Fruit fly (Drosophila melanogaster): ENCODE measurements around the gene btl.

The btl gene

dm6 chr3L:14111411-14111810 is 35.8 kb downstream of the btl start (continued):
- peak; percentile 70; the same call in 1 of the 2 replicates for TF ChIP-seq wdn (GFP tag; IDR thresholded peaks at IDR 0.05)
- no peak for TF ChIP-seq CG15479 (GFP tag; optimal IDR thresholded peaks at IDR 0.05)
- peak; percentile 87 for TF ChIP-seq HmgZ (tag; optimal IDR thresholded peaks at IDR 0.05)
- TF ChIP-seq Blimp-1 (GFP tag; optimal IDR thresholded peaks at IDR 0.05): peak; percentile 54
- peak; percentile 81 for TF ChIP-seq Rx (GFP tag; IDR thresholded peaks at IDR 0.05)
- TF ChIP-seq CG12071 (GFP tag; optimal IDR thresholded peaks at IDR 0.05): no peak
- peak; percentile 81 for TF ChIP-seq CG14441 (GFP tag; IDR thresholded peaks at IDR 0.05)
- TF ChIP-seq pan (optimal IDR thresholded peaks at IDR 0.05): no peak
- TF ChIP-seq pan (GFP tag; optimal IDR thresholded peaks at IDR 0.05 in 1 of 2, IDR thresholded peaks at IDR 0.05 in 1 of 2): peak in 1 of 2 experiments; percentile 65
- TF ChIP-seq Mes4 (GFP tag; optimal IDR thresholded peaks at IDR 0.05): peak; percentile 82
- TF ChIP-seq CG11504 (tag; optimal IDR thresholded peaks at IDR 0.05): peak; percentile 64
- peak; percentile 87 for TF ChIP-seq CG11085 (GFP tag; IDR thresholded peaks at IDR 0.05)
- no peak for TF ChIP-seq tll (GFP tag; optimal IDR thresholded peaks at IDR 0.05)
- peak; percentile 69 for TF ChIP-seq CG4617 (GFP tag; optimal IDR thresholded peaks at IDR 0.05; ENCODE audit: borderline replicate concordance)
- peak; percentile 53; the same call in 2 of the 3 replicates for TF ChIP-seq otp (GFP tag; IDR thresholded peaks at IDR 0.05)
- peak; percentile 59 for TF ChIP-seq CG18764 (GFP tag; optimal IDR thresholded peaks at IDR 0.05)
- no peak for TF ChIP-seq CG32767 (GFP tag; IDR thresholded peaks at IDR 0.05)
- no peak for TF ChIP-seq CG5180 (GFP tag; optimal IDR thresholded peaks at IDR 0.05)
- peak; percentile 17 for TF ChIP-seq D19B (GFP tag; optimal IDR thresholded peaks at IDR 0.05)
- peak; percentile 49 for TF ChIP-seq CG3407 (GFP tag; optimal IDR thresholded peaks at IDR 0.05)
- TF ChIP-seq Med (GFP tag): peak; percentile 98
- TF ChIP-seq slp2 (GFP tag; optimal IDR thresholded peaks at IDR 0.05): peak; percentile 78
- TF ChIP-seq sd (tag; optimal IDR thresholded peaks at IDR 0.05): no peak
- TF ChIP-seq CG8089 (GFP tag; optimal IDR thresholded peaks at IDR 0.05): peak; percentile 86
- TF ChIP-seq eyg (GFP tag; optimal IDR thresholded peaks at IDR 0.05): peak; percentile 65
- peak; percentile 15 for TF ChIP-seq ac (GFP tag; optimal IDR thresholded peaks at IDR 0.05)
- TF ChIP-seq Hr78 (GFP tag; optimal IDR thresholded peaks at IDR 0.05): no peak
- peak; percentile 69 for TF ChIP-seq CG10209 (GFP tag; optimal IDR thresholded peaks at IDR 0.05)
- TF ChIP-seq CoRest (tag; optimal IDR thresholded peaks at IDR 0.05): peak; percentile 84
- TF ChIP-seq unc-4 (GFP tag; IDR thresholded peaks at IDR 0.05; ENCODE audit: partially characterized antibody): no peak
- peak; percentile 61; the same call in 1 of the 3 replicates for TF ChIP-seq jigr1 (GFP tag; IDR thresholded peaks at IDR 0.05)
- TF ChIP-seq gt (GFP tag; IDR thresholded peaks at IDR 0.05): no peak; the same call in 1 of the 2 replicates
- TF ChIP-seq Side (GFP tag; optimal IDR thresholded peaks at IDR 0.05): peak; percentile 78
- TF ChIP-seq tx (GFP tag; optimal IDR thresholded peaks at IDR 0.05): peak; percentile 66
- peak; percentile 63 for TF ChIP-seq kay (GFP tag; optimal IDR thresholded peaks at IDR 0.05)
- peak; percentile 40; the same call in 1 of the 2 replicates for TF ChIP-seq peb (GFP tag; IDR thresholded peaks at IDR 0.05)
- TF ChIP-seq CG2202 (tag; optimal IDR thresholded peaks at IDR 0.05): peak; percentile 38
- TF ChIP-seq CG11696 (GFP tag; IDR thresholded peaks at IDR 0.05): no peak
- peak; percentile 89 for TF ChIP-seq CG11247 (GFP tag; IDR thresholded peaks at IDR 0.05)
- TF ChIP-seq sr (GFP tag; IDR thresholded peaks at IDR 0.05): peak; percentile 50; the same call in 1 of the 3 replicates
- TF ChIP-seq bowl (GFP tag; IDR thresholded peaks at IDR 0.05): no peak
- peak; percentile 78 for TF ChIP-seq fu2 (GFP tag; optimal IDR thresholded peaks at IDR 0.05)
- TF ChIP-seq Doc2 (GFP tag; IDR thresholded peaks at IDR 0.05): peak; percentile 52
- TF ChIP-seq CG3726 (GFP tag; IDR thresholded peaks at IDR 0.05): peak; percentile 35; the same call in 1 of the 3 replicates
- TF ChIP-seq tgo (GFP tag; IDR thresholded peaks at IDR 0.05): peak; percentile 71
- 0 out of 2 replicates have a peak, but pooled peaks have one; percentile 14 for TF ChIP-seq CkIIα-i1 (GFP tag; IDR thresholded peaks at IDR 0.05)
- peak; percentile 65; the same call in 1 of the 2 replicates for TF ChIP-seq ranshi (GFP tag; IDR thresholded peaks at IDR 0.05)
- peak; percentile 62 for TF ChIP-seq CG12659 (GFP tag; optimal IDR thresholded peaks at IDR 0.05)
- peak; percentile 66; the same call in 2 of the 3 replicates for TF ChIP-seq CG6791 (GFP tag; IDR thresholded peaks at IDR 0.05; ENCODE audit: partially characterized antibody)
- TF ChIP-seq CG18011 (GFP tag; optimal IDR thresholded peaks at IDR 0.05): no peak
